Worm (Caenorhabditis elegans): ENCODE data around the gene C16D9.8.

C16D9.8 gene

DNA sequence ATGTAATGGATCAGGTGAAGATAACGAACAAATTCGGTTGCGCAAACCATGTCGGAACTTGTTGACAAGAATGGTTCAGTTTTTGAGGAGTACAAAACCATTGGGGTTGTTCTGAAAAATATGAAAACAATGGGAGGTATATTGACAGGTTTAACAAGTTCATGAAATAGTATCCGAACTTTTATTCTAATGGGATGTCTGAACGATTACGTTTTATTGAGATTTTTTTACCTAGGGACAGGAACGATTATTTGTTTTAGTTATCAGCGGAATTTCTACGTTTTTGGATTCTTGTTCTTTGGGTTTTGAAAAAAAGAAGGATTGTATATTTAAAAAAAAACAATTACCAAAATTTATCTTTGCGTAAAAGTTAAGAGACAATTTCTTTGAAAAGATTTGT is 17.4 kb upstream of the C16D9.8 start, which contains the start of gene str-135:
str-135 (minus strand) TSS at position 101 of the 400 bp plus-strand sequence.
- no peak for TF ChIP-seq tag-97 (GFP tag; IDR thresholded peaks at IDR 0.05)
- no peak for TF ChIP-seq nhr-102 (tag; optimal IDR thresholded peaks at IDR 0.05)
- TF ChIP-seq sdz-12 (GFP tag; optimal IDR thresholded peaks at IDR 0.05): no peak
- no peak for TF ChIP-seq unc-130 (GFP tag; optimal IDR thresholded peaks at IDR 0.05)
- no peak for TF ChIP-seq hlh-11 (tag; optimal IDR thresholded peaks at IDR 0.05)
- no peak for TF ChIP-seq snpc-1.2 (GFP tag; IDR thresholded peaks at IDR 0.05)
- no peak for TF ChIP-seq hlh-30 (tag; optimal IDR thresholded peaks at IDR 0.05; ENCODE audit: insufficient read depth)
- no peak for TF ChIP-seq dve-1 (tag; optimal IDR thresholded peaks at IDR 0.05; ENCODE audit: insufficient read depth)
- TF ChIP-seq daf-8 (GFP tag; IDR thresholded peaks at IDR 0.05): no peak
- no peak for TF ChIP-seq dmd-9 (GFP tag; IDR thresholded peaks at IDR 0.05)
- no peak for TF ChIP-seq duxl-1 (tag; optimal IDR thresholded peaks at IDR 0.05; ENCODE audit: poor library complexity)
- no peak for TF ChIP-seq hif-1 (tag; optimal IDR thresholded peaks at IDR 0.05)
- TF ChIP-seq rbr-2 (tag; optimal IDR thresholded peaks at IDR 0.05): no peak
- no peak for TF ChIP-seq aha-1 (tag)
- TF ChIP-seq madf-9 (GFP tag; conservative IDR thresholded peaks at IDR 0.05): no peak
- no peak for TF ChIP-seq spr-1 (tag; optimal IDR thresholded peaks at IDR 0.05)
- no peak for TF ChIP-seq fos-1 (tag; optimal IDR thresholded peaks at IDR 0.05)
- TF ChIP-seq php-3 (GFP tag; IDR thresholded peaks at IDR 0.05): no peak

DNA sequence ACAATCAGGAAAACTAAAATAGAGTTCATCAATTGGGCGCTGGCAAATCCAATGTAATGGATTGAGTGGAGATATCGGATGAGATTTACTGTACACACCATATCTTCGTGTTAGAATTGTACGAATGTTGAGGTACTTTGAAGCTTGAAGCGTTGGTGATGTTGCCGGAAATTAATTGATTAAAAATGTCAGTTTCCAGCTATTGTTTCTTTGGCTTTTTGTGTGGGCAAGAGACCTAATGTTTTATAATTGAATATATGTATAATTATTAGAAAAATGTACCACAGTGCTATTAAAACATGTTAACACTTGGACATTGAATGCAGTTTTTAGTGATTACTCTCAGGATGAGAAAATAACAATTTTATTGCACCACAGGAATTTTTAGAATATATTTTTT is 15.5 kb upstream of the C16D9.8 start, which contains the start of gene str-136:
str-136 (minus strand) TSS at position 101 of the 400 bp plus-strand sequence.
- TF ChIP-seq F26F4.8 (GFP tag; conservative IDR thresholded peaks at IDR 0.05) (no peak), unc-62 (GFP tag; optimal IDR thresholded peaks at IDR 0.05 in 1 of 2) (peak in 1 of 2 experiments; percentile 9), unc-62 (tag; optimal IDR thresholded peaks at IDR 0.05) (no peak)

DNA sequence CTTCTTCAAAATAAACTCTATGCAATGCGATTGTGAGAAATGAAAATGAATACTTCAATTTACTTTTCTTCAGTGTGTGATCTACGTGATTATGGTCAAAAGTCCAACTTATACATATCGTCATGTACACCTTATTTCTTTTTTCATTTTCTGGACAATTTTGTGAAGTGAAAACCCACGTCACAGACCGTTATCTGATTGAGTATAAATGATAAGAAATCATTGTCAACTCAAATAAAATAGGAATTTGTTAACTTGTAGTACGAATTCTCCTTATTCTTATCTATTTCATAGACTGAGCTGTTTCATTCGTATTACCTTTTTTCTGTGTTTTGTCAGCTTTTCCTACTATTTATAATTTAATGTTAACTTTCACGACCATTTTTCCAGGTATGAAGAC is 8.6 kb upstream of the C16D9.8 start, which contains the start of gene asp-5:
asp-5 (plus strand) TSS at position 391 of the 400 bp plus-strand sequence.
- TF ChIP-seq nhr-28 (tag; optimal IDR thresholded peaks at IDR 0.05): peak; percentile 57
- no peak for TF ChIP-seq ceh-44 (GFP tag; IDR thresholded peaks at IDR 0.05)
- TF ChIP-seq hlh-11 (tag; optimal IDR thresholded peaks at IDR 0.05): peak; percentile 41
- peak; percentile 42 for TF ChIP-seq nhr-77 (tag; optimal IDR thresholded peaks at IDR 0.05)
- TF ChIP-seq hmg-1.1 (GFP tag; IDR thresholded peaks at IDR 0.05): no peak
- no peak for TF ChIP-seq lin-1 (GFP tag; IDR thresholded peaks at IDR 0.05)
- no peak for TF ChIP-seq nhr-111 (GFP tag; optimal IDR thresholded peaks at IDR 0.05)
- TF ChIP-seq dmd-6 (GFP tag; IDR thresholded peaks at IDR 0.05): peak; percentile 26; the same call in 1 of the 2 replicates
- no peak for TF ChIP-seq nhr-102 (tag; optimal IDR thresholded peaks at IDR 0.05)
- no peak for TF ChIP-seq egl-43 (GFP tag; IDR thresholded peaks at IDR 0.05)
- TF ChIP-seq aha-1 (tag): peak; percentile 69
- no peak for TF ChIP-seq Y48G9A.11 (GFP tag; IDR thresholded peaks at IDR 0.05)
- TF ChIP-seq daf-16 (GFP tag; optimal IDR thresholded peaks at IDR 0.05): no peak
- TF ChIP-seq daf-16 (tag; optimal IDR thresholded peaks at IDR 0.05): peak; percentile 62
- TF ChIP-seq zip-2 (tag; optimal IDR thresholded peaks at IDR 0.05): no peak
- TF ChIP-seq sdz-12 (GFP tag; optimal IDR thresholded peaks at IDR 0.05): no peak
- TF ChIP-seq php-3 (GFP tag; IDR thresholded peaks at IDR 0.05): no peak
- TF ChIP-seq pqm-1 (tag; optimal IDR thresholded peaks at IDR 0.05): peak; percentile 71
- no peak for TF ChIP-seq aly-2 (tag; optimal IDR thresholded peaks at IDR 0.05)
- no peak for TF ChIP-seq ctbp-1 (GFP tag; IDR thresholded peaks at IDR 0.05)
- TF ChIP-seq skn-1 (tag; optimal IDR thresholded peaks at IDR 0.05): no peak
- TF ChIP-seq dve-1 (tag; optimal IDR thresholded peaks at IDR 0.05; ENCODE audit: insufficient read depth): peak; percentile 59
- TF ChIP-seq attf-4 (tag; optimal IDR thresholded peaks at IDR 0.05): no peak
- TF ChIP-seq lin-38 (GFP tag; IDR thresholded peaks at IDR 0.05): no peak
- TF ChIP-seq Y75B8A.6 (GFP tag; IDR thresholded peaks at IDR 0.05): no peak

All from whole organism, L4 larva.